Fruit fly (Drosophila melanogaster) whole organism, embryonic: ENCODE results near the gene Rab8.
A peak's percentile ranks its signal among the peaks of the same experiment; 100 is the strongest.

ENCODE experiments used
- BtbVII ChIP-seq: fragments of 200-800 bp; sonication (Bioruptor generic); optimal IDR thresholded peaks from 3 replicates; lab custom pipeline; 2017; ENCODE audit warnings: missing biosample characterization, mild to moderate bottlenecking, missing genetic modification characterization
- CG10267 ChIP-seq: fragments of 200-800 bp; sonication (Bioruptor generic); optimal IDR thresholded peaks from 2 replicates; lab custom pipeline; 2018; ENCODE audit warnings: missing biosample characterization, mild to moderate bottlenecking, missing genetic modification characterization, moderate library complexity
- CG10979 ChIP-seq: fragments of 200-800 bp; sonication (Bioruptor generic); optimal IDR thresholded peaks from 2 replicates; lab custom pipeline; 2018; ENCODE audit warnings: missing biosample characterization, mild to moderate bottlenecking, missing genetic modification characterization, moderate library complexity
- CG12071 ChIP-seq: fragments of 200-800 bp; sonication (Bioruptor generic); optimal IDR thresholded peaks from 3 replicates; lab custom pipeline; 2018; ENCODE audit warnings: missing biosample characterization, mild to moderate bottlenecking, missing genetic modification characterization
- CG12659 ChIP-seq: fragments of 200-800 bp; sonication (Bioruptor generic); optimal IDR thresholded peaks from 3 replicates; lab custom pipeline; 2017; ENCODE audit warnings: mild to moderate bottlenecking, missing biosample characterization, missing genetic modification reagents, missing genetic modification characterization
- CG12769 ChIP-seq: fragments of 200-800 bp; sonication (Bioruptor generic); optimal IDR thresholded peaks from 2 replicates; lab custom pipeline; 2019; ENCODE audit warnings: missing biosample characterization, mild to moderate bottlenecking, missing genetic modification characterization, moderate library complexity
- CG13296 ChIP-seq: fragments of 200-800 bp; sonication (Bioruptor generic); optimal IDR thresholded peaks from 3 replicates; lab custom pipeline; 2018; ENCODE audit warnings: missing biosample characterization, mild to moderate bottlenecking, missing genetic modification characterization
- CG13424 ChIP-seq: fragments of 200-800 bp; sonication (Bioruptor generic); optimal IDR thresholded peaks from 2 replicates; lab custom pipeline; 2019; ENCODE audit warnings: missing biosample characterization, mild to moderate bottlenecking, missing genetic modification characterization, moderate library complexity
- CG14441 ChIP-seq: fragments of 200-800 bp; sonication (Bioruptor generic); IDR thresholded peaks from 2 replicates; pipeline ENCODE4 v1.3.6; 2022; ENCODE audit warnings: missing biosample characterization, missing genetic modification characterization
- CG14860 ChIP-seq: fragments of 200-800 bp; sonication (Bioruptor generic); IDR thresholded peaks from 3 replicates; pipeline ENCODE4 v1.3.6; 2022; ENCODE audit warnings: missing biosample characterization, missing genetic modification characterization; ENCODE audit not compliant: partially characterized antibody
- CG2678 ChIP-seq: fragments of 200-800 bp; sonication (Bioruptor generic); optimal IDR thresholded peaks from 3 replicates; lab custom pipeline; 2019; ENCODE audit warnings: missing biosample characterization, mild to moderate bottlenecking, missing genetic modification characterization, moderate library complexity
- CG30020 ChIP-seq: fragments of 200-800 bp; optimal IDR thresholded peaks from 2 replicates; lab custom pipeline; 2019; ENCODE audit warnings: missing biosample characterization, mild to moderate bottlenecking, missing genetic modification characterization, moderate library complexity
- CG4328 ChIP-seq: fragments of 200-800 bp; sonication (Bioruptor generic); optimal IDR thresholded peaks from 3 replicates; lab custom pipeline; 2017; ENCODE audit warnings: missing biosample characterization, missing genetic modification reagents, missing genetic modification characterization
- CG7556 ChIP-seq: fragments of 200-800 bp; sonication (Bioruptor generic); optimal IDR thresholded peaks from 2 replicates; lab custom pipeline; 2017; ENCODE audit warnings: missing biosample characterization, mild to moderate bottlenecking, missing genetic modification characterization
- CG8089 ChIP-seq: fragments of 200-800 bp; sonication (Bioruptor generic); optimal IDR thresholded peaks from 3 replicates; lab custom pipeline; 2016; ENCODE audit warnings: missing biosample characterization, missing genetic modification characterization
- CG9609 ChIP-seq: fragments of 200-800 bp; sonication (Bioruptor generic); optimal IDR thresholded peaks from 3 replicates; lab custom pipeline; 2016; ENCODE audit warnings: missing biosample characterization, missing genetic modification characterization
- CG9932 ChIP-seq: fragments of 200-800 bp; sonication (Bioruptor generic); IDR thresholded peaks from 2 replicates; pipeline ENCODE4 v1.3.6; 2022; ENCODE audit warnings: missing biosample characterization, missing genetic modification characterization
- Chrac-16 ChIP-seq: fragments of 200-800 bp; sonication (Bioruptor generic); optimal IDR thresholded peaks from 3 replicates; lab custom pipeline; 2016; ENCODE audit warnings: missing biosample characterization, missing genetic modification characterization
- Dek ChIP-seq: fragments of 200-800 bp; sonication (Bioruptor generic); optimal IDR thresholded peaks from 3 replicates; lab custom pipeline; 2019; ENCODE audit warnings: missing biosample characterization, mild to moderate bottlenecking, missing genetic modification characterization, moderate library complexity
- Dll ChIP-seq: fragments of 200-800 bp; sonication (Bioruptor generic); IDR thresholded peaks from 4 replicates; pipeline ENCODE4 v1.3.6; 2022; ENCODE audit warnings: missing biosample characterization, missing genetic modification characterization; ENCODE audit not compliant: partially characterized antibody
- MESR4 ChIP-seq: fragments of 200-800 bp; sonication (Bioruptor generic); optimal IDR thresholded peaks from 2 replicates; lab custom pipeline; 2018; ENCODE audit warnings: missing biosample characterization, mild to moderate bottlenecking, missing genetic modification characterization, moderate library complexity
- Meics ChIP-seq: fragments of 200-800 bp; sonication (Bioruptor generic); optimal IDR thresholded peaks from 2 replicates; lab custom pipeline; 2017; ENCODE audit warnings: missing biosample characterization, mild to moderate bottlenecking, missing genetic modification characterization
- NC2β ChIP-seq: fragments of 200-800 bp; sonication (Bioruptor generic); optimal IDR thresholded peaks from 2 replicates; lab custom pipeline; 2016; ENCODE audit warnings: missing biosample characterization, missing genetic modification characterization
- Optix ChIP-seq: fragments of 200-800 bp; sonication (Bioruptor generic); IDR thresholded peaks from 3 replicates; pipeline ENCODE4 v1.3.6; 2022; ENCODE audit warnings: missing biosample characterization, missing genetic modification characterization
- Rfx ChIP-seq: fragments of 200-800 bp; sonication (Bioruptor generic); IDR thresholded peaks from 2 replicates; pipeline ENCODE4 v1.3.6; 2022; ENCODE audit warnings: missing biosample characterization, missing genetic modification characterization
- Sox102F ChIP-seq: fragments of 200-800 bp; sonication (Bioruptor generic); optimal IDR thresholded peaks from 2 replicates; lab custom pipeline; 2018; ENCODE audit warnings: missing biosample characterization, mild to moderate bottlenecking, missing genetic modification characterization, moderate library complexity
- Sry-δ ChIP-seq: fragments of 200-800 bp; sonication (Bioruptor generic); optimal IDR thresholded peaks from 2 replicates; lab custom pipeline; 2016; ENCODE audit warnings: missing biosample characterization, missing genetic modification characterization
- Ssrp ChIP-seq: fragments of 200-800 bp; sonication (Bioruptor generic); optimal IDR thresholded peaks from 2 replicates; lab custom pipeline; 2018; ENCODE audit warnings: missing biosample characterization, mild to moderate bottlenecking, missing genetic modification characterization, moderate library complexity
- ase ChIP-seq: fragments of 200-800 bp; sonication (Bioruptor generic); IDR thresholded peaks from 3 replicates; pipeline ENCODE4 v1.3.6; 2022; ENCODE audit warnings: missing biosample characterization, missing genetic modification characterization
- cato ChIP-seq: fragments of 200-800 bp; sonication (Bioruptor generic); optimal IDR thresholded peaks from 2 replicates; lab custom pipeline; 2016; ENCODE audit warnings: missing biosample characterization, missing genetic modification characterization, borderline replicate concordance
- cwo ChIP-seq: fragments of 200-800 bp; sonication (Bioruptor generic); optimal IDR thresholded peaks from 3 replicates; lab custom pipeline; 2017; ENCODE audit warnings: missing biosample characterization, missing genetic modification characterization, mild to moderate bottlenecking, moderate library complexity, missing genetic modification reagents
- fd102C ChIP-seq: fragments of 200-800 bp; sonication (Bioruptor generic); optimal IDR thresholded peaks from 2 replicates; lab custom pipeline; 2018; ENCODE audit warnings: missing biosample characterization, mild to moderate bottlenecking, missing genetic modification characterization, moderate library complexity
- ftz-f1 ChIP-seq: fragments of 200-800 bp; sonication (Bioruptor generic); optimal IDR thresholded peaks from 2 replicates; lab custom pipeline; 2016; ENCODE audit warnings: missing biosample characterization, missing genetic modification characterization
- gcm2 ChIP-seq: fragments of 200-800 bp; sonication (Bioruptor generic); optimal IDR thresholded peaks from 2 replicates; lab custom pipeline; 2016; ENCODE audit warnings: missing biosample characterization, missing genetic modification characterization
- gsb ChIP-seq: fragments of 200-800 bp; sonication (Bioruptor generic); IDR thresholded peaks from 2 replicates; pipeline ENCODE4 v1.3.6; 2022; ENCODE audit warnings: missing biosample characterization, missing genetic modification characterization
- knrl ChIP-seq: fragments of 200-800 bp; sonication (Bioruptor generic); IDR thresholded peaks from 3 replicates; pipeline ENCODE4 v1.3.6; 2022; ENCODE audit warnings: missing biosample characterization, missing genetic modification characterization; ENCODE audit not compliant: partially characterized antibody
- lola ChIP-seq, 3 experiments: fragments of >200 bp in 2 of 3; fragments of 200-800 bp in 1 of 3; sonication (Bioruptor generic) in 1 of 3; optimal IDR thresholded peaks; 2 replicates each; lab custom pipeline; 2017 to 2019; ENCODE audit warnings: missing biosample characterization in 3 of 3, missing genetic modification characterization in 3 of 3, mild to moderate bottlenecking in 1 of 3, moderate library complexity in 1 of 3
- nau ChIP-seq: fragments of 200-800 bp; sonication (Bioruptor generic); optimal IDR thresholded peaks from 3 replicates; lab custom pipeline; 2017; ENCODE audit warnings: missing biosample characterization, mild to moderate bottlenecking, missing genetic modification characterization, missing genetic modification reagents
- onecut ChIP-seq: fragments of 200-800 bp; sonication (Bioruptor generic); IDR thresholded peaks from 2 replicates; pipeline ENCODE4 v1.3.6; 2022; ENCODE audit warnings: missing biosample characterization, missing genetic modification characterization
- pfk ChIP-seq: fragments of 200-800 bp; sonication (Bioruptor generic); optimal IDR thresholded peaks from 2 replicates; lab custom pipeline; 2018; ENCODE audit warnings: missing biosample characterization, mild to moderate bottlenecking, missing genetic modification characterization, moderate library complexity
- phol ChIP-seq: fragments of 200-800 bp; sonication (Bioruptor generic); optimal IDR thresholded peaks from 3 replicates; lab custom pipeline; 2018; ENCODE audit warnings: missing biosample characterization, mild to moderate bottlenecking, missing genetic modification characterization, moderate library complexity
- pum ChIP-seq: fragments of 200-800 bp; sonication (Bioruptor generic); optimal IDR thresholded peaks from 2 replicates; lab custom pipeline; 2016; ENCODE audit warnings: missing biosample characterization, missing genetic modification characterization
- sens-2 ChIP-seq: fragments of 200-800 bp; sonication (Bioruptor generic); IDR thresholded peaks from 2 replicates; pipeline ENCODE4 v1.3.6; 2022; ENCODE audit warnings: missing biosample characterization, missing genetic modification characterization
- sisA ChIP-seq: fragments of 200-800 bp; sonication (Bioruptor generic); IDR thresholded peaks from 2 replicates; pipeline ENCODE4 v1.3.6; 2022; ENCODE audit warnings: missing biosample characterization, missing genetic modification characterization
- slp2 ChIP-seq: fragments of 200-800 bp; sonication (Bioruptor generic); optimal IDR thresholded peaks from 2 replicates; lab custom pipeline; 2016; ENCODE audit warnings: missing biosample characterization, missing genetic modification characterization
- sna ChIP-seq: fragments of 200-800 bp; sonication (Bioruptor generic); IDR thresholded peaks from 2 replicates; pipeline ENCODE4 v1.3.6; 2022; ENCODE audit warnings: missing biosample characterization, missing genetic modification characterization; ENCODE audit not compliant: partially characterized antibody
- wek ChIP-seq: fragments of 200-800 bp; sonication (Bioruptor generic); optimal IDR thresholded peaks from 3 replicates; lab custom pipeline; 2018; ENCODE audit warnings: missing biosample characterization, mild to moderate bottlenecking, missing genetic modification characterization, moderate library complexity

Rab8 gene

DNA sequence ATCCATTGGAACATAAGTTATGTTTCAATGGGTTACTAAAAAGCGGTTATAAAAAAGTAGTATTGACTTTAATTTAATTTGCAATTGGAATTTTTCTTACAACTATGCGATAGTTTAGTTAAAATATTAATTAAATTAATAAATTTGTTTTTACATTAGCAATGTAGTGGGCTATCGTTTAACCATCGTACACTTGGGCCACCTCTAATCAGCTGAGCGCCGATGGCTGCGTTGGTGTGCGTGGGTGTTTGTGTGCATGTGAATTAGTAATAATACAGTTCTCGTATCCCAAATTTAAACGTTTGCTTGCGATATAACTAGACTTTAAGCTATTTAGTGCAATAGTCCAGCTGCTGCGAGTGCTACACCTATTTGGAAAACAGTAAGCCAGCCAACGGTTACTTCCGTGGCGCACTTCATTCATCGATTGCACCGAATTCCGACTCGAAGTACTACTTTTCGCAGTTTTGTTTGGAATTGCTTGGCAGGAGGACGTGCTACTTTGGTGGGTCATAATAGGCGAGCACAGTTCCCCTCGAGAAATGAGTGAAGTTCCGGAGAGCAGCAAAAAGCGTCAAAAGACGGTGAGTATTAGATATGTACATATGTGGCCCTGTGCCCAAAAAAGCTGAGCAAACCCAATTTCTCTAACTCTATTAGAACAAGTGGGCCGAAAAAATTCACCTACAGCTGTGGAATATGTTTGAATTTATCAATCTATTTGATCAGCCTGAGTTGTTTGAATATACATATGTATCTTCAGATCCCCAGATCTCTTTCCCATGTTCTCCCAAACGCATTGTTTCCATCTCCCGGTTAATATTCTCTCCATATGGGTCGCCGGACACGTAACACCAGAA lies 25.6 kb downstream of the Rab8 start, which contains the start of gene Papss (continued):
- TF ChIP-seq sna (GFP tag; lab: Robert Waterston, UW) (peak; percentile 86), cwo (GFP tag; lab: Kevin White, UChicago) (peak; percentile 24), sens-2 (GFP tag; lab: Robert Waterston, UW) (0 out of 2 replicates have a peak, but pooled peaks have one; percentile 39), Dek (tag; lab: Kevin White, UChicago) (peak; percentile 17), CG2678 (tag; lab: Kevin White, UChicago) (peak; percentile 54), Chrac-16 (peak; percentile 23), CG14860 (peak; percentile 32; the same call in 1 of the 3 replicates), CG4328 (GFP tag; lab: Kevin White, UChicago) (peak; percentile 27), slp2 (GFP tag; lab: Kevin White, UChicago) (no peak), Ssrp (tag; lab: Kevin White, UChicago) (no peak), pum (GFP tag; lab: Kevin White, UChicago) (no peak), CG10267 (tag; lab: Kevin White, UChicago) (peak; percentile 55), CG14441 (GFP tag; lab: Robert Waterston, UW) (0 out of 2 replicates have a peak, but pooled peaks have one; percentile 35), gcm2 (GFP tag; lab: Kevin White, UChicago) (no peak), Sry-δ (GFP tag; lab: Kevin White, UChicago) (peak; percentile 70), CG12071 (GFP tag; lab: Kevin White, UChicago) (peak; percentile 49), pfk (peak; percentile 50), Meics (peak; percentile 26), NC2β (peak; percentile 7), knrl (GFP tag; lab: Robert Waterston, UW) (peak; percentile 82), CG13424 (tag; lab: Kevin White, UChicago) (no peak), CG8089 (no peak), Dll (GFP tag; lab: Robert Waterston, UW) (peak; percentile 95), Rfx (GFP tag; lab: Robert Waterston, UW) (peak; percentile 68), Sox102F (GFP tag; lab: Kevin White, UChicago) (no peak), CG13296 (GFP tag; lab: Kevin White, UChicago) (peak; percentile 15), CG12659 (GFP tag; lab: Kevin White, UChicago) (peak; percentile 15), MESR4 (GFP tag; lab: Kevin White, UChicago) (peak; percentile 41), CG9609 (no peak), CG7556 (GFP tag; lab: Kevin White, UChicago) (peak; percentile 36), BtbVII (peak; percentile 29), phol (peak; percentile 40), Optix (GFP tag; lab: Robert Waterston, UW) (no peak), lola (GFP tag; optimal IDR thresholded peaks at IDR 0.05; lab: Kevin White, UChicago) (peak in 1 of 3 experiments; percentile 26), wek (GFP tag; lab: Kevin White, UChicago) (peak; percentile 55), ase (no peak), CG9932 (peak; percentile 70), nau (GFP tag; lab: Kevin White, UChicago) (no peak), fd102C (GFP tag; lab: Kevin White, UChicago) (no peak), CG12769 (tag; lab: Kevin White, UChicago) (no peak), gsb (GFP tag; lab: Robert Waterston, UW) (no peak), onecut (GFP tag; lab: Robert Waterston, UW) (peak; percentile 5; the same call in 1 of the 2 replicates), cato (no peak), CG10979 (tag; lab: Kevin White, UChicago) (peak; percentile 27), CG30020 (tag; lab: Kevin White, UChicago) (peak; percentile 53), sisA (GFP tag; lab: Robert Waterston, UW) (no peak), ftz-f1 (GFP tag; lab: Kevin White, UChicago) (no peak)
